Worm (Caenorhabditis elegans) whole organism, L4 larva: ENCODE results near the gene bgnt-1.1.

Experiments
- F10B5.3 ChIP-seq: sonication (generic microtip); optimal IDR thresholded peaks from 2 replicates; lab custom pipeline; 2016; ENCODE audit warnings: mild to moderate bottlenecking, missing genetic modification characterization, missing compliant biosample characterization
- F44E2.7 ChIP-seq: fragments of 200-800 bp; sonication (Bioruptor generic); IDR thresholded peaks from 2 replicates; pipeline ENCODE4 v2.1.2; 2022; ENCODE audit warnings: missing genetic modification characterization, missing compliant biosample characterization
- T26A8.4 ChIP-seq: fragments of 200-800 bp; sonication (Bioruptor generic); IDR thresholded peaks from 2 replicates; pipeline ENCODE4 v1.3.6; 2022; ENCODE audit warnings: missing genetic modification characterization, missing compliant biosample characterization
- Y48G9A.11 ChIP-seq: fragments of 200-800 bp; sonication (Bioruptor generic); IDR thresholded peaks from 2 replicates; pipeline ENCODE4 v1.3.6; 2022; ENCODE audit warnings: missing genetic modification reagents, missing genetic modification characterization, missing compliant biosample characterization
- Y5F2A.4 ChIP-seq: fragments of 200-800 bp; sonication (Bioruptor generic); optimal IDR thresholded peaks from 2 replicates; lab custom pipeline; 2018; ENCODE audit warnings: mild to moderate bottlenecking, missing genetic modification characterization, missing compliant biosample characterization
- aha-1 ChIP-seq: fragments of 150-350 bp; peaks from one replicate; lab custom pipeline; 2014; ENCODE audit warnings: missing biosample characterization, missing genetic modification characterization
- aly-2 ChIP-seq: sonication (generic microtip); optimal IDR thresholded peaks from 2 replicates; lab custom pipeline; 2018; ENCODE audit warnings: missing biosample characterization, missing genetic modification characterization
- arid-1 ChIP-seq: fragments of 200-800 bp; sonication (Bioruptor generic); conservative IDR thresholded peaks from 2 replicates; pipeline ENCODE4 v1.3.6; 2022; ENCODE audit warnings: missing genetic modification reagents, missing genetic modification characterization, missing compliant biosample characterization
- attf-4 ChIP-seq: sonication (generic microtip); optimal IDR thresholded peaks from 3 replicates; lab custom pipeline; 2017; ENCODE audit warnings: missing biosample characterization, missing genetic modification characterization
- ceh-28 ChIP-seq: fragments of 150-350 bp; optimal IDR thresholded peaks from 2 replicates; lab custom pipeline; 2014; ENCODE audit warnings: missing biosample characterization, missing genetic modification reagents, missing genetic modification characterization
- ceh-82 ChIP-seq: sonication (generic microtip); optimal IDR thresholded peaks from 2 replicates; lab custom pipeline; 2017; ENCODE audit warnings: missing biosample characterization, missing genetic modification characterization
- ctbp-1 ChIP-seq: fragments of 200-800 bp; sonication (Bioruptor generic); IDR thresholded peaks from 2 replicates; pipeline ENCODE4 v1.3.6; 2022; ENCODE audit warnings: missing genetic modification reagents, missing genetic modification characterization, missing compliant biosample characterization
- daf-12 ChIP-seq: fragments of 150-350 bp; optimal IDR thresholded peaks from 2 replicates; lab custom pipeline; 2014; ENCODE audit warnings: missing biosample characterization, missing genetic modification reagents, missing genetic modification characterization
- daf-8 ChIP-seq: fragments of 200-800 bp; sonication (Bioruptor generic); IDR thresholded peaks from 2 replicates; pipeline ENCODE4 v1.3.6; 2022; ENCODE audit warnings: missing genetic modification characterization, missing compliant biosample characterization
- dmd-6 ChIP-seq: fragments of 200-800 bp; sonication (Bioruptor generic); IDR thresholded peaks from 2 replicates; pipeline ENCODE4 v1.3.6; 2022; ENCODE audit warnings: missing genetic modification reagents, missing genetic modification characterization, missing compliant biosample characterization
- dmd-9 ChIP-seq: fragments of 200-800 bp; sonication (Bioruptor generic); IDR thresholded peaks from 2 replicates; pipeline ENCODE4 v1.3.6; 2022; ENCODE audit warnings: missing genetic modification reagents, missing genetic modification characterization, missing compliant biosample characterization
- dve-1 ChIP-seq: sonication (generic microtip); optimal IDR thresholded peaks from 2 replicates; lab custom pipeline; 2017; ENCODE audit warnings: antibody characterized with exemption, mild to moderate bottlenecking, missing genetic modification characterization, missing compliant biosample characterization; ENCODE audit not compliant: insufficient read depth
- egl-43 ChIP-seq: fragments of 200-800 bp; sonication (Bioruptor generic); IDR thresholded peaks from 2 replicates; pipeline ENCODE4 v1.3.6; 2022; ENCODE audit warnings: missing genetic modification reagents, missing genetic modification characterization, missing compliant biosample characterization
- fkh-10 ChIP-seq: fragments of 150-350 bp; optimal IDR thresholded peaks from 2 replicates; lab custom pipeline; 2014; ENCODE audit warnings: missing biosample characterization, missing genetic modification reagents, missing genetic modification characterization
- hif-1 ChIP-seq, 2 experiments: sonication (generic microtip); optimal IDR thresholded peaks; 2 replicates each; lab custom pipeline; 2016 to 2017; ENCODE audit warnings: missing compliant biosample characterization in 2 of 2, missing genetic modification characterization in 2 of 2, missing genetic modification reagents in 2 of 2, missing genotype in 2 of 2, mild to moderate bottlenecking in 1 of 2
- hlh-11 ChIP-seq: fragments of 200-800 bp; sonication (Bioruptor generic); optimal IDR thresholded peaks from 2 replicates; lab custom pipeline; 2018; ENCODE audit warnings: mild to moderate bottlenecking, missing genetic modification characterization, missing compliant biosample characterization
- hlh-30 ChIP-seq: sonication (generic microtip); optimal IDR thresholded peaks from 2 replicates; lab custom pipeline; 2017; ENCODE audit warnings: antibody characterized with exemption, mild to moderate bottlenecking, missing genetic modification characterization, missing compliant biosample characterization; ENCODE audit not compliant: insufficient read depth
- hmg-1.1 ChIP-seq: fragments of 200-800 bp; sonication (Bioruptor generic); IDR thresholded peaks from 2 replicates; pipeline ENCODE4 v1.3.6; 2022; ENCODE audit warnings: missing genetic modification reagents, missing genetic modification characterization, missing compliant biosample characterization
- lin-1 ChIP-seq: fragments of 200-800 bp; sonication (Bioruptor generic); IDR thresholded peaks from 2 replicates; pipeline ENCODE4 v1.3.6; 2022; ENCODE audit warnings: missing genetic modification reagents, missing genetic modification characterization, missing compliant biosample characterization
- lin-29 ChIP-seq: fragments of 200-800 bp; sonication (Bioruptor generic); IDR thresholded peaks from 2 replicates; pipeline ENCODE4 v1.3.6; 2022; ENCODE audit warnings: missing genetic modification reagents, missing genetic modification characterization, missing compliant biosample characterization
- lin-38 ChIP-seq: fragments of 200-800 bp; sonication (Bioruptor generic); IDR thresholded peaks from 2 replicates; pipeline ENCODE4 v1.3.6; 2022; ENCODE audit warnings: missing genetic modification reagents, missing genetic modification characterization, missing compliant biosample characterization
- lsy-2 ChIP-seq, 2 experiments: fragments of 150-350 bp in 1 of 2; sonication (generic microtip) in 1 of 2; optimal IDR thresholded peaks; 2 replicates each; lab custom pipeline; 2014 to 2017; ENCODE audit warnings: missing biosample characterization in 2 of 2, missing genetic modification characterization in 2 of 2
- mdl-1 ChIP-seq, 2 experiments: fragments of 150-350 bp in 1 of 2; sonication (generic microtip) in 1 of 2; optimal IDR thresholded peaks; 2 replicates each; lab custom pipeline; 2014 to 2017; ENCODE audit warnings: missing biosample characterization in 2 of 2, missing genetic modification characterization in 2 of 2
- mes-2 ChIP-seq: sonication (generic microtip); optimal IDR thresholded peaks from 2 replicates; lab custom pipeline; 2016; ENCODE audit warnings: missing genotype, mild to moderate bottlenecking, missing genetic modification characterization, missing compliant biosample characterization; ENCODE audit not compliant: poor library complexity, severe bottlenecking
- mxl-2 ChIP-seq: fragments of 200-800 bp; sonication (Bioruptor generic); conservative IDR thresholded peaks from 2 replicates; pipeline ENCODE4 v1.3.6; 2022; ENCODE audit warnings: missing genetic modification reagents, missing genetic modification characterization, missing compliant biosample characterization
- mxl-3 ChIP-seq: fragments of 200-800 bp; sonication (Bioruptor generic); optimal IDR thresholded peaks from 2 replicates; lab custom pipeline; 2018; ENCODE audit warnings: mild to moderate bottlenecking, missing genetic modification characterization, missing compliant biosample characterization
- nhr-102 ChIP-seq: sonication (generic microtip); optimal IDR thresholded peaks from 2 replicates; lab custom pipeline; 2016; ENCODE audit warnings: mild to moderate bottlenecking, missing genetic modification characterization, moderate library complexity, missing compliant biosample characterization
- nhr-11 ChIP-seq: fragments of 150-350 bp; optimal IDR thresholded peaks from 2 replicates; lab custom pipeline; 2014; ENCODE audit warnings: missing biosample characterization, missing genetic modification characterization
- nhr-25 ChIP-seq: sonication (generic microtip); optimal IDR thresholded peaks from 2 replicates; lab custom pipeline; 2017; ENCODE audit warnings: missing genetic modification characterization, mild to moderate bottlenecking, missing compliant biosample characterization, antibody characterized with exemption, moderate library complexity, borderline replicate concordance; ENCODE audit not compliant: insufficient read depth
- nhr-28 ChIP-seq: fragments of 150-350 bp; optimal IDR thresholded peaks from 2 replicates; lab custom pipeline; 2014; ENCODE audit warnings: missing biosample characterization, missing genetic modification characterization
- nhr-41 ChIP-seq: fragments of 200-800 bp; sonication (Bioruptor generic); IDR thresholded peaks from 2 replicates; pipeline ENCODE4 v1.3.6; 2022; ENCODE audit warnings: missing genetic modification reagents, missing genetic modification characterization, missing compliant biosample characterization
- nhr-48 ChIP-seq: sonication (generic microtip); optimal IDR thresholded peaks from 2 replicates; lab custom pipeline; 2016; ENCODE audit warnings: mild to moderate bottlenecking, missing genetic modification characterization, missing compliant biosample characterization
- nhr-76 ChIP-seq: fragments of 150-350 bp; optimal IDR thresholded peaks from 2 replicates; lab custom pipeline; 2014; ENCODE audit warnings: missing biosample characterization, missing genetic modification characterization
- php-3 ChIP-seq: fragments of 200-800 bp; sonication (Bioruptor generic); IDR thresholded peaks from 2 replicates; pipeline ENCODE4 v1.3.6; 2022; ENCODE audit warnings: missing genetic modification reagents, missing genetic modification characterization, missing compliant biosample characterization
- skn-1 ChIP-seq: fragments of 150-350 bp; optimal IDR thresholded peaks from 2 replicates; lab custom pipeline; 2014; ENCODE audit warnings: missing biosample characterization, missing genetic modification characterization
- snpc-1.2 ChIP-seq: fragments of 200-800 bp; sonication (Bioruptor generic); IDR thresholded peaks from 2 replicates; pipeline ENCODE4 v1.3.6; 2022; ENCODE audit warnings: missing genetic modification reagents, missing genetic modification characterization, missing compliant biosample characterization
- tag-97 ChIP-seq: fragments of 200-800 bp; sonication (Bioruptor generic); IDR thresholded peaks from 2 replicates; pipeline ENCODE4 v1.3.6; 2022; ENCODE audit warnings: missing genetic modification characterization, missing compliant biosample characterization
- tra-1 ChIP-seq: fragments of 200-800 bp; sonication (Bioruptor generic); IDR thresholded peaks from 2 replicates; pipeline ENCODE4 v1.3.6; 2022; ENCODE audit warnings: missing genetic modification reagents, missing genetic modification characterization, missing compliant biosample characterization
- unc-130 ChIP-seq: sonication (generic microtip); optimal IDR thresholded peaks from 2 replicates; lab custom pipeline; 2016; ENCODE audit warnings: missing genetic modification reagents, missing genetic modification characterization, missing compliant biosample characterization
- unc-39 ChIP-seq: sonication (generic microtip); optimal IDR thresholded peaks from 2 replicates; lab custom pipeline; 2017; ENCODE audit warnings: missing biosample characterization, missing genetic modification characterization
- unc-62 ChIP-seq, 3 experiments: fragments of 150-350 bp in 1 of 3; sonication (generic microtip); optimal IDR thresholded peaks in 2 of 3; peaks in 1 of 3; 1 replicate in 1 of 3; 2 replicates in 2 of 3; lab custom pipeline; 2014 to 2017; ENCODE audit warnings: missing biosample characterization in 3 of 3, missing genetic modification characterization in 3 of 3, missing genetic modification reagents in 3 of 3, missing genotype in 1 of 3
- vab-7 ChIP-seq: fragments of 200-800 bp; sonication (Bioruptor generic); IDR thresholded peaks from 2 replicates; pipeline ENCODE4 v1.3.6; 2022; ENCODE audit warnings: missing genetic modification reagents, missing genetic modification characterization, missing compliant biosample characterization
- zag-1 ChIP-seq: fragments of 150-350 bp; optimal IDR thresholded peaks from 2 replicates; lab custom pipeline; 2014; ENCODE audit warnings: missing biosample characterization, missing genetic modification characterization
- zfp-2 ChIP-seq: sonication (generic microtip); optimal IDR thresholded peaks from 2 replicates; lab custom pipeline; 2016; ENCODE audit warnings: mild to moderate bottlenecking, missing genetic modification characterization, missing compliant biosample characterization
- zip-11 ChIP-seq: fragments of 200-800 bp; sonication (Bioruptor generic); IDR thresholded peaks from 2 replicates; pipeline ENCODE4 v1.3.6; 2022; ENCODE audit warnings: missing genetic modification characterization, missing compliant biosample characterization
- ztf-7 ChIP-seq: fragments of 150-350 bp; optimal IDR thresholded peaks from 2 replicates; lab custom pipeline; 2014; ENCODE audit warnings: missing biosample characterization, missing genetic modification characterization

The bgnt-1.1 gene

DNA sequence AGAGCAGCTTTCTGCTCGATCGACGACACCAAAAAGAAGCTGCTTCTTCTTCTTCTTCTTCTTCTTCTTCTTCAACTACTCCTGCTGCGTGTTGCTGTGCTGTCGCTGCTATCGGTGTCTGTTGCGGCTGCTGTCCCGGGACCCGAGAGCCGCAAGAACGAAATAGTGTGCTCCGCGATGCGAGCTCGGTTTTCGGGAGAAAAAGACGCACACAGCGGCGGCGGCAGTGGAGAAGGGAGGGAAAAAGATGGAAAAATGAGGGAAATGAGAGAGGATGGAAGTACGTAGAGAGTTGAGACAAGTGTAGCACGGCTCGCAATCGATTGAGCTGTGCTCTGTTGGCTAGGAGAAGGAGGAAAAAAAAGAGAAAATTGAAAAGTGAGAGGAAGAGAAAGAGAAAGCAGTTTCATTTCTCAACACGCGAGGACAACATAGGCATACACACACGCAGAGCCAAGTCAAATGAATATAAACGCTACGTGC lies 31.2 kb downstream of the bgnt-1.1 start (continued):
- TF ChIP-seq daf-8 (GFP tag; lab: Robert Waterston, UW), result no peak
- no peak for TF ChIP-seq nhr-25 (tag; lab: Kevin White, UChicago)
- TF ChIP-seq nhr-41 (GFP tag; lab: Robert Waterston, UW), result no peak
- TF ChIP-seq hmg-1.1 (GFP tag; lab: Robert Waterston, UW), result peak; percentile 71
- TF ChIP-seq hlh-11 (tag; lab: Kevin White, UChicago), result peak; percentile 73
- no peak for TF ChIP-seq lin-38 (GFP tag; lab: Robert Waterston, UW)
- TF ChIP-seq mxl-3 (GFP tag; lab: Kevin White, UChicago), result no peak
- TF ChIP-seq ctbp-1 (GFP tag; lab: Robert Waterston, UW), result peak; percentile 78
- no peak for TF ChIP-seq unc-130
- peak; percentile 70 for TF ChIP-seq ceh-28 (tag; lab: Kevin White, UChicago)
- peak; percentile 41 for TF ChIP-seq hlh-30 (tag; lab: Kevin White, UChicago)
- 0 out of 2 replicates have a peak, but pooled peaks have one; percentile 12 for TF ChIP-seq vab-7 (GFP tag; lab: Robert Waterston, UW)
- peak; percentile 90 for TF ChIP-seq nhr-11 (tag; lab: Kevin White, UChicago)
- TF ChIP-seq zfp-2 (tag; lab: Kevin White, UChicago), result no peak
- TF ChIP-seq lsy-2 (tag; optimal IDR thresholded peaks at IDR 0.05; lab: Kevin White, UChicago), result peak; percentile 17 to 37
- no peak for TF ChIP-seq T26A8.4 (GFP tag; lab: Robert Waterston, UW)
- 0 out of 2 replicates have a peak, but pooled peaks have one; percentile 14 for TF ChIP-seq tra-1 (GFP tag; lab: Robert Waterston, UW)
- TF ChIP-seq fkh-10 (GFP tag; lab: Kevin White, UChicago), result peak; percentile 47
- TF ChIP-seq Y5F2A.4 (GFP tag; lab: Kevin White, UChicago), result no peak
- no peak for TF ChIP-seq nhr-48
- TF ChIP-seq aha-1, result peak; percentile 83
- no peak for TF ChIP-seq aly-2 (tag; lab: Kevin White, UChicago)
- no peak for TF ChIP-seq mes-2
- TF ChIP-seq attf-4, result no peak
- TF ChIP-seq lin-1 (GFP tag; lab: Robert Waterston, UW), result no peak
- peak; percentile 41 for TF ChIP-seq dmd-6 (GFP tag; lab: Robert Waterston, UW)
- no peak for TF ChIP-seq php-3
- no peak for TF ChIP-seq zag-1 (tag; lab: Kevin White, UChicago)
- no peak for TF ChIP-seq F44E2.7
- TF ChIP-seq skn-1, result no peak
- no peak for TF ChIP-seq tag-97
- TF ChIP-seq unc-62 (GFP tag; optimal IDR thresholded peaks at IDR 0.05 in 1 of 2; lab: Kevin White, UChicago), result peak in 1 of 2 experiments; percentile 82
- no peak for TF ChIP-seq unc-62 (tag; optimal IDR thresholded peaks at IDR 0.05; lab: Kevin White, UChicago)
- peak in 1 of 2 experiments; percentile 28 for TF ChIP-seq hif-1 (tag; optimal IDR thresholded peaks at IDR 0.05; lab: Kevin White, UChicago)
- 0 out of 2 replicates have a peak, but pooled peaks have one; percentile 28 for TF ChIP-seq snpc-1.2
- no peak for TF ChIP-seq ztf-7
- TF ChIP-seq nhr-102 (tag; lab: Kevin White, UChicago), result no peak
- TF ChIP-seq mdl-1 (tag; optimal IDR thresholded peaks at IDR 0.05; lab: Kevin White, UChicago), result peak; percentile 32 to 54
- peak; percentile 7 for TF ChIP-seq nhr-28
- no peak for TF ChIP-seq Y48G9A.11
- no peak for TF ChIP-seq ceh-82

- no peak for TF ChIP-seq nhr-76 (tag; lab: Kevin White, UChicago)
- TF ChIP-seq egl-43 (GFP tag; lab: Robert Waterston, UW), result no peak
- TF ChIP-seq dmd-9 (GFP tag; lab: Robert Waterston, UW), result no peak
- no peak for TF ChIP-seq ceh-82
- no peak for TF ChIP-seq dve-1 (tag; lab: Kevin White, UChicago)
- TF ChIP-seq mxl-2 (GFP tag; lab: Robert Waterston, UW), result no peak
- TF ChIP-seq arid-1 (GFP tag; lab: Robert Waterston, UW), result no peak
- TF ChIP-seq ctbp-1 (GFP tag; lab: Robert Waterston, UW), result peak; percentile 19; the same call in 1 of the 2 replicates
- TF ChIP-seq daf-12, result no peak
- peak in 1 of 2 experiments; percentile 29 for TF ChIP-seq lsy-2 (tag; optimal IDR thresholded peaks at IDR 0.05; lab: Kevin White, UChicago)
- TF ChIP-seq lin-29 (GFP tag; lab: Robert Waterston, UW), result no peak
- TF ChIP-seq unc-39 (tag; lab: Kevin White, UChicago), result no peak
- peak; percentile 19 for TF ChIP-seq aha-1
- TF ChIP-seq ztf-7, result no peak
- TF ChIP-seq zip-11 (GFP tag; lab: Robert Waterston, UW), result no peak
- TF ChIP-seq F10B5.3 (tag; lab: Kevin White, UChicago), result no peak
- TF ChIP-seq zfp-2 (tag; lab: Kevin White, UChicago), result no peak
- TF ChIP-seq mes-2, result no peak
Measured at ce11 chrIV:10505016-10505415, 32.4 kb downstream of the bgnt-1.1 start.
